In the genomic region with DNA sequence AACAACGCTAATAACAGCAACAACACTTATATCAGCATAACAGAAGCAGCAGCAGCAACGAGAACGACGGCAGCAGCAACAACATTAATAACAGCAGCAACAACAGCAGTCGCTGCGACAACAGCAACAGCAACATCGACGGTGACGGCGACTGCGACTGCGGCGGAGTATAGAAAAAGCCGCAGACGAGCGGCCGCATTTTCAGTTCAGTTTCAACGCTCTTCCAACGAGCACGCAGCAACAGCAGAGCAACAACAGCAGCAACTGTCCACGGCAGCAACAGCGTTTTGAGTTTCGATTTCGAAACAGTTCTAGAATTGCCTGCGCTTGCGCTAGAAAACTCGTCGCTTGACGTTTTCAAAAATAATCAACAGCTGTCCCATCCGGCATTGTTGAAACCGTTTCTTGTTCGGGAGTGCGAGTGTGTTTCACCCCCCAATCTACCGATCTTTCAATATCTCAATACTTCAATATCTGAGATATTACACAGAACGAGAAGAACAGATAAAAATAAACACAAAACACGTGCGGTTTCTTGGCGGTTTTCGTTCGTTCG, we compare ENCODE assay signal across 1 fruit fly cellular context.
A peak's percentile ranks its signal among the peaks of the same experiment; 100 is the strongest.
TF ChIP-seq lines count a peak whose summit lies in the region.

A gene (plus strand): TSS at position 199 of the 556 bp plus-strand sequence.

TF ChIP-seq in whole organism, embryonic, 481 proteins besides CTCF, POLR2A, EP300 and RAD21 (continued from another document and continues in another):
- TF ChIP-seq unpg (GFP tag; optimal IDR thresholded peaks at IDR 0.05; lab: Kevin White, UChicago) (peak; percentile 48), D19A (tag; optimal IDR thresholded peaks at IDR 0.05; lab: Kevin White, UChicago) (peak; percentile 49), slbo (GFP tag; IDR thresholded peaks at IDR 0.05; lab: Robert Waterston, UW) (no peak), sob (GFP tag; IDR thresholded peaks at IDR 0.05; lab: Robert Waterston, UW) (peak; percentile 55; the same call in 1 of the 2 replicates), CG11093 (GFP tag; IDR thresholded peaks at IDR 0.05; lab: Robert Waterston, UW) (no peak), CG1832 (GFP tag; optimal IDR thresholded peaks at IDR 0.05; lab: Kevin White, UChicago) (no peak), nerfin-1 (tag; optimal IDR thresholded peaks at IDR 0.05; lab: Kevin White, UChicago) (peak; percentile 37), Kr (GFP tag; optimal IDR thresholded peaks at IDR 0.05; lab: Kevin White, UChicago) (peak; percentile 43), grn (GFP tag; optimal IDR thresholded peaks at IDR 0.05; lab: Kevin White, UChicago) (peak; percentile 45), wdn (GFP tag; IDR thresholded peaks at IDR 0.05; lab: Robert Waterston, UW) (0 out of 2 replicates have a peak, but pooled peaks have one; percentile 15), dpn (GFP tag; optimal IDR thresholded peaks at IDR 0.05; lab: Kevin White, UChicago) (no peak), mld (GFP tag; IDR thresholded peaks at IDR 0.05; lab: Robert Waterston, UW; ENCODE audit: partially characterized antibody) (peak; percentile 60; the same call in 2 of the 3 replicates), HLH4C (GFP tag; IDR thresholded peaks at IDR 0.05; lab: Robert Waterston, UW; ENCODE audit: partially characterized antibody) (no peak), fd96Cb (tag; optimal IDR thresholded peaks at IDR 0.05; lab: Kevin White, UChicago) (no peak), CG9817 (tag; optimal IDR thresholded peaks at IDR 0.05; lab: Kevin White, UChicago) (no peak), CG6254 (GFP tag; optimal IDR thresholded peaks at IDR 0.05; lab: Kevin White, UChicago) (no peak), org-1 (GFP tag; optimal IDR thresholded peaks at IDR 0.05; lab: Kevin White, UChicago) (peak; percentile 12), CG13287 (GFP tag; IDR thresholded peaks at IDR 0.05; lab: Robert Waterston, UW; ENCODE audit: partially characterized antibody) (peak; percentile 66; the same call in 1 of the 2 replicates), CG8290 (GFP tag; optimal IDR thresholded peaks at IDR 0.05; lab: Kevin White, UChicago) (peak; percentile 32), CG8290 (tag; optimal IDR thresholded peaks at IDR 0.05; lab: Kevin White, UChicago) (peak; percentile 4 to 70), Dp (GFP tag; optimal IDR thresholded peaks at IDR 0.05; lab: Kevin White, UChicago) (no peak), CG10565 (GFP tag; optimal IDR thresholded peaks at IDR 0.05; lab: Kevin White, UChicago) (no peak), so (GFP tag; IDR thresholded peaks at IDR 0.05; lab: Robert Waterston, UW) (peak; percentile 54; the same call in 1 of the 3 replicates), twi (tag; optimal IDR thresholded peaks at IDR 0.05; lab: Kevin White, UChicago) (peak; percentile 43), CG5180 (GFP tag; optimal IDR thresholded peaks at IDR 0.05; lab: Kevin White, UChicago) (peak; percentile 90), CG16863 (GFP tag; optimal IDR thresholded peaks at IDR 0.05; lab: Kevin White, UChicago) (no peak), CG12744 (GFP tag; optimal IDR thresholded peaks at IDR 0.05; lab: Kevin White, UChicago) (no peak), Hr78 (GFP tag; optimal IDR thresholded peaks at IDR 0.05; lab: Kevin White, UChicago) (peak in 1 of 2 experiments; percentile 32), ap (GFP tag; IDR thresholded peaks at IDR 0.05; lab: Robert Waterston, UW) (no peak), CG3995 (GFP tag; optimal IDR thresholded peaks at IDR 0.05; lab: Kevin White, UChicago) (no peak), CG17568 (GFP tag; optimal IDR thresholded peaks at IDR 0.05; lab: Kevin White, UChicago) (peak; percentile 38), hbn (GFP tag; IDR thresholded peaks at IDR 0.05; lab: Robert Waterston, UW; ENCODE audit: partially characterized antibody) (peak; percentile 42; the same call in 1 of the 2 replicates), Atf6 (GFP tag; IDR thresholded peaks at IDR 0.05; lab: Robert Waterston, UW) (peak; percentile 57; the same call in 1 of the 2 replicates), CG9932 (GFP tag; IDR thresholded peaks at IDR 0.05; lab: Robert Waterston, UW) (no peak), CG14710 (tag; optimal IDR thresholded peaks at IDR 0.05; lab: Kevin White, UChicago) (peak; percentile 9), CG9797 (GFP tag; optimal IDR thresholded peaks at IDR 0.05; lab: Kevin White, UChicago) (no peak), CG14965 (GFP tag; optimal IDR thresholded peaks at IDR 0.05; lab: Kevin White, UChicago; ENCODE audit: borderline replicate concordance) (no peak), cwo (GFP tag; optimal IDR thresholded peaks at IDR 0.05; lab: Kevin White, UChicago) (peak; percentile 81), z (GFP tag; IDR thresholded peaks at IDR 0.05; lab: Robert Waterston, UW) (no peak), sd (tag; optimal IDR thresholded peaks at IDR 0.05; lab: Kevin White, UChicago) (peak; percentile 62), mam (GFP tag; optimal IDR thresholded peaks at IDR 0.05; lab: Kevin White, UChicago) (no peak), Rfx (GFP tag; IDR thresholded peaks at IDR 0.05; lab: Robert Waterston, UW) (peak; percentile 58; the same call in 1 of the 2 replicates), ab (GFP tag; optimal IDR thresholded peaks at IDR 0.05; lab: Kevin White, UChicago) (no peak), Meics (GFP tag; optimal IDR thresholded peaks at IDR 0.05; lab: Kevin White, UChicago) (peak; percentile 22), Scr (GFP tag; IDR thresholded peaks at IDR 0.05; lab: Robert Waterston, UW; ENCODE audit: partially characterized antibody) (no peak; the same call in 1 of the 2 replicates), crp (GFP tag; optimal IDR thresholded peaks at IDR 0.05; lab: Kevin White, UChicago) (peak in 1 of 2 experiments; percentile 44), CG12391 (tag; optimal IDR thresholded peaks at IDR 0.05; lab: Kevin White, UChicago) (peak; percentile 20), grau (tag; optimal IDR thresholded peaks at IDR 0.05; lab: Kevin White, UChicago) (peak; percentile 42), Myb (GFP tag; optimal IDR thresholded peaks at IDR 0.05; lab: Kevin White, UChicago) (peak; percentile 6), cato (GFP tag; optimal IDR thresholded peaks at IDR 0.05; lab: Kevin White, UChicago; ENCODE audit: borderline replicate concordance) (no peak), Abd-B (GFP tag; optimal IDR thresholded peaks at IDR 0.05; lab: Kevin White, UChicago) (no peak), eve (GFP tag; optimal IDR thresholded peaks at IDR 0.05; lab: Kevin White, UChicago) (no peak), CG5953 (GFP tag; IDR thresholded peaks at IDR 0.05; lab: Robert Waterston, UW) (no peak), ewg (GFP tag; optimal IDR thresholded peaks at IDR 0.05; lab: Kevin White, UChicago) (peak; percentile 91), stc (GFP tag; IDR thresholded peaks at IDR 0.05; lab: Robert Waterston, UW) (peak; percentile 50; the same call in 1 of the 2 replicates), pros (GFP tag; optimal IDR thresholded peaks at IDR 0.05; lab: Kevin White, UChicago) (peak; percentile 30), Neu2 (GFP tag; optimal IDR thresholded peaks at IDR 0.05; lab: Kevin White, UChicago; ENCODE audit: borderline replicate concordance) (no peak), CG8281 (tag; optimal IDR thresholded peaks at IDR 0.05; lab: Kevin White, UChicago) (peak; percentile 100), CG15601 (tag; optimal IDR thresholded peaks at IDR 0.05; lab: Kevin White, UChicago) (peak; percentile 70), fd3F (GFP tag; optimal IDR thresholded peaks at IDR 0.05; lab: Kevin White, UChicago) (no peak), Side (GFP tag; optimal IDR thresholded peaks at IDR 0.05; lab: Kevin White, UChicago) (peak; percentile 53), CG3281 (GFP tag; optimal IDR thresholded peaks at IDR 0.05; lab: Kevin White, UChicago) (no peak), CG4360 (GFP tag; IDR thresholded peaks at IDR 0.05; lab: Robert Waterston, UW) (peak; percentile 98), CG18599 (GFP tag; optimal IDR thresholded peaks at IDR 0.05; lab: Kevin White, UChicago) (peak; percentile 34), gcm (GFP tag; optimal IDR thresholded peaks at IDR 0.05; lab: Kevin White, UChicago) (peak; percentile 38), CG12071 (GFP tag; optimal IDR thresholded peaks at IDR 0.05; lab: Kevin White, UChicago) (peak; percentile 3), D19B (GFP tag; optimal IDR thresholded peaks at IDR 0.05; lab: Kevin White, UChicago) (no peak), crc (GFP tag; optimal IDR thresholded peaks at IDR 0.05; lab: Kevin White, UChicago) (no peak), NK7.1 (GFP tag; optimal IDR thresholded peaks at IDR 0.05; lab: Kevin White, UChicago) (no peak), sens-2 (GFP tag; IDR thresholded peaks at IDR 0.05; lab: Robert Waterston, UW) (peak; percentile 31; the same call in 1 of the 2 replicates), Atf-2 (GFP tag; optimal IDR thresholded peaks at IDR 0.05; lab: Kevin White, UChicago) (no peak), YL-1 (GFP tag; optimal IDR thresholded peaks at IDR 0.05; lab: Kevin White, UChicago) (peak; percentile 9), CG13775 (GFP tag; optimal IDR thresholded peaks at IDR 0.05; lab: Kevin White, UChicago) (no peak), br (optimal IDR thresholded peaks at IDR 0.05; lab: Kevin White, UChicago) (no peak), Tbp (GFP tag; optimal IDR thresholded peaks at IDR 0.05; lab: Kevin White, UChicago) (peak; percentile 48), CG10462 (GFP tag; optimal IDR thresholded peaks at IDR 0.05; lab: Kevin White, UChicago) (no peak), ac (GFP tag; optimal IDR thresholded peaks at IDR 0.05; lab: Kevin White, UChicago) (peak; percentile 49), HLH3B (GFP tag; IDR thresholded peaks at IDR 0.05; lab: Robert Waterston, UW) (peak; percentile 32; the same call in 1 of the 2 replicates), insv (GFP tag; optimal IDR thresholded peaks at IDR 0.05; lab: Kevin White, UChicago) (no peak), row (GFP tag; IDR thresholded peaks at IDR 0.05; lab: Robert Waterston, UW) (peak; percentile 6; the same call in 1 of the 3 replicates), Sox102F (GFP tag; optimal IDR thresholded peaks at IDR 0.05; lab: Kevin White, UChicago) (no peak), tio (GFP tag; optimal IDR thresholded peaks at IDR 0.05; lab: Kevin White, UChicago) (no peak), CG33213 (GFP tag; optimal IDR thresholded peaks at IDR 0.05; lab: Kevin White, UChicago) (peak; percentile 36), emc (GFP tag; optimal IDR thresholded peaks at IDR 0.05; lab: Kevin White, UChicago) (no peak), CG18619 (GFP tag; optimal IDR thresholded peaks at IDR 0.05; lab: Kevin White, UChicago) (no peak), pan (optimal IDR thresholded peaks at IDR 0.05; lab: Kevin White, UChicago) (no peak), pan (GFP tag; optimal IDR thresholded peaks at IDR 0.05 in 1 of 2, IDR thresholded peaks at IDR 0.05 in 1 of 2) (peak in 1 of 2 experiments; percentile 44), CG6854 (GFP tag; optimal IDR thresholded peaks at IDR 0.05; lab: Kevin White, UChicago) (no peak), Hr39 (optimal IDR thresholded peaks at IDR 0.05; lab: Kevin White, UChicago) (no peak), inv (GFP tag; IDR thresholded peaks at IDR 0.05; lab: Robert Waterston, UW; ENCODE audit: partially characterized antibody) (no peak), MTF-1 (GFP tag; optimal IDR thresholded peaks at IDR 0.05; lab: Kevin White, UChicago; ENCODE audit: borderline replicate concordance) (peak; percentile 57), CG14050 (GFP tag; IDR thresholded peaks at IDR 0.05; lab: Robert Waterston, UW) (no peak), CG32772 (GFP tag; IDR thresholded peaks at IDR 0.05; lab: Robert Waterston, UW) (no peak), CG4854 (GFP tag; optimal IDR thresholded peaks at IDR 0.05; lab: Kevin White, UChicago) (no peak), lilli (GFP tag; optimal IDR thresholded peaks at IDR 0.05; lab: Kevin White, UChicago) (peak; percentile 57), Hmr (GFP tag; optimal IDR thresholded peaks at IDR 0.05; lab: Kevin White, UChicago) (peak; percentile 35), Max (GFP tag; optimal IDR thresholded peaks at IDR 0.05; lab: Kevin White, UChicago) (peak; percentile 23), jigr1 (GFP tag; IDR thresholded peaks at IDR 0.05; lab: Robert Waterston, UW) (no peak), Pdp1 (GFP tag; optimal IDR thresholded peaks at IDR 0.05; lab: Kevin White, UChicago) (peak in 1 of 2 experiments; percentile 73), NC2α (GFP tag; optimal IDR thresholded peaks at IDR 0.05; lab: Kevin White, UChicago) (peak; percentile 66), Hr3 (GFP tag; optimal IDR thresholded peaks at IDR 0.05; lab: Kevin White, UChicago) (no peak), E2f2 (GFP tag; IDR thresholded peaks at IDR 0.05; lab: Robert Waterston, UW) (peak; percentile 26; the same call in 1 of the 2 replicates), ranshi (GFP tag; IDR thresholded peaks at IDR 0.05; lab: Robert Waterston, UW) (peak; percentile 18; the same call in 1 of the 2 replicates), CkIIα-i1 (GFP tag; IDR thresholded peaks at IDR 0.05; lab: Robert Waterston, UW) (no peak), chm (GFP tag; IDR thresholded peaks at IDR 0.05; lab: Robert Waterston, UW) (peak; percentile 85), CG10431 (GFP tag; optimal IDR thresholded peaks at IDR 0.05; lab: Kevin White, UChicago) (no peak), vfl (GFP tag; optimal IDR thresholded peaks at IDR 0.05; lab: Kevin White, UChicago) (no peak), BtbVII (GFP tag; optimal IDR thresholded peaks at IDR 0.05; lab: Kevin White, UChicago) (peak; percentile 67), NC2β (GFP tag; optimal IDR thresholded peaks at IDR 0.05; lab: Kevin White, UChicago) (peak; percentile 43), CG1529 (GFP tag; optimal IDR thresholded peaks at IDR 0.05; lab: Kevin White, UChicago) (no peak), esg (GFP tag; conservative IDR thresholded peaks at IDR 0.05; lab: Robert Waterston, UW) (no peak), fd102C (GFP tag; optimal IDR thresholded peaks at IDR 0.05; lab: Kevin White, UChicago) (peak; percentile 55), stwl (tag; optimal IDR thresholded peaks at IDR 0.05; lab: Kevin White, UChicago) (peak; percentile 36), bsh (GFP tag; optimal IDR thresholded peaks at IDR 0.05; lab: Kevin White, UChicago) (peak; percentile 23 to 37), hkb (optimal IDR thresholded peaks at IDR 0.05; lab: Kevin White, UChicago) (no peak), hkb (GFP tag; IDR thresholded peaks at IDR 0.05; lab: Robert Waterston, UW) (no peak; the same call in none of the 2 replicates), CG11723 (GFP tag; optimal IDR thresholded peaks at IDR 0.05; lab: Kevin White, UChicago) (no peak), CG17912 (GFP tag; optimal IDR thresholded peaks at IDR 0.05; lab: Kevin White, UChicago) (no peak), klu (GFP tag; IDR thresholded peaks at IDR 0.05; lab: Robert Waterston, UW) (no peak), Eip74EF (GFP tag; optimal IDR thresholded peaks at IDR 0.05; lab: Kevin White, UChicago) (peak in 1 of 2 experiments; percentile 24), H15 (GFP tag; IDR thresholded peaks at IDR 0.05; lab: Robert Waterston, UW) (no peak), hb (GFP tag; IDR thresholded peaks at IDR 0.05; lab: Robert Waterston, UW; ENCODE audit: partially characterized antibody) (no peak)
